Fruit fly (Drosophila melanogaster): Measurements from ENCODE around the gene Ube4A.

Gene Ube4A

DNA sequence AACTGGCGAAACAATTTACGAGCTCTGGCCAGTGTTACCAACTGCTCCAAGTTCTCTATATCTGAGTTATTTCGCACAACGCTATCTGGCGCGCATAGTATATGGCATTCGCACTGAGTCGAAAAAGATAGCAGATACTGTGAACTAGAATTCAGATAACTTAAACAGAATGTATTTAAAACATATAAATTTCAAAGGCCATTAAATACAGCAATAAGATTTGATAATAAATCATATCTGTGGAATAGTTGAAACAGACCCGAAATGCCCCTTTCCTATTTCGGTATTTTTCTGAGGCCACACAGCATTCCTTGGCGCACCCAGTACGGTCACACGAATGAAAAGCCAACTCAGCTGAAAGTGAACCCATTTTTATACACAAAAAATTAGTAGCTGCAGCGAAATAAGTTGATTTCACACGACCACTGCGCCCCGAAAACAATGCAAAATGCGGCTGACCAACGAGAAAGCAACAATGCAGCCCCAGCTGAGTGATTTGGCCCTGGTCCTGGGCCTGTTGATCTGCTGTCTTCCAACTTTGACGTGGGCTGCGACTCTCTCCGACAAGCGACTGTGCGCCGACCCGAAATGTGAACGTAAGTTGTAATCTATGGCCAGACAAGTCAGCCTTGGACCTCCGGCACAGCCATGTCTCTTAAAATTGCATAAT lies 9.1 kb upstream of the Ube4A start, which contains the start of the genes CG31635 and Tango1 (continued):
- no peak for TF ChIP-seq Trl (optimal IDR thresholded peaks at IDR 0.05)
- no peak for TF ChIP-seq Trl (GFP tag; optimal IDR thresholded peaks at IDR 0.05)
- TF ChIP-seq jumu (GFP tag; optimal IDR thresholded peaks at IDR 0.05), result peak; percentile 24
- TF ChIP-seq Lhr (GFP tag; optimal IDR thresholded peaks at IDR 0.05), result peak; percentile 73
- no peak for TF ChIP-seq CG10366 (GFP tag; IDR thresholded peaks at IDR 0.05)
- peak; percentile 31 for TF ChIP-seq CG33213 (GFP tag; optimal IDR thresholded peaks at IDR 0.05)
- peak; percentile 66 for TF ChIP-seq MBD-R2 (GFP tag; IDR thresholded peaks at IDR 0.05)
- TF ChIP-seq prd (optimal IDR thresholded peaks at IDR 0.05), result no peak
- TF ChIP-seq prd (GFP tag; IDR thresholded peaks at IDR 0.05), result peak; percentile 62; the same call in 1 of the 3 replicates
- TF ChIP-seq Fer1 (GFP tag; optimal IDR thresholded peaks at IDR 0.05), result peak; percentile 34
- TF ChIP-seq Opbp (GFP tag; IDR thresholded peaks at IDR 0.05; ENCODE audit: partially characterized antibody), result 0 out of 3 replicates have a peak, but pooled peaks have one; percentile 33
- 0 out of 3 replicates have a peak, but pooled peaks have one; percentile 37 for TF ChIP-seq CG11093 (GFP tag; IDR thresholded peaks at IDR 0.05)
- peak; percentile 92 for TF ChIP-seq CG17186 (GFP tag; optimal IDR thresholded peaks at IDR 0.05)
- peak; percentile 7 for TF ChIP-seq CG10209 (GFP tag; optimal IDR thresholded peaks at IDR 0.05)

DNA sequence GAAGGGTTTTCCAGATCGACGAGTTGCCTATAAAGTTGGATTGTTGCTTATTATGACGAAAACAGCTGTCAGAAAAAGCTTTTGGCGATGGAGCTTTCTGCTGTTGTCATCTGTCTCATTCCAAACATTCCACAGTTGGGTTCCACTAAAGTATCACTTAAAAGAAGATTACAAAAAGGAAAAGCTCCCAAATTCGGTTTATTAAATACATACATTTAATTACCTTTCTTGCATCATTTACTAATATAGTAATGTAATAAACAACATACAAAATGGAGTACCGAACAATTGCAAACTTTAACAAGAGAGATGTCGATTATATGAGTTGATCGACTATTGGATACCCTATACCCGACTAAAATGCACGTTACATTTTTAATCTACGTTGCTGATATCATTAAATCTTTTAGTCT lies 2.0 kb upstream of the Ube4A start, which contains the start of gene CG31633:
Gene CG31633 (minus strand): TSS at position 58 of the 413 bp plus-strand sequence.
- TF ChIP-seq CG6791 (GFP tag; IDR thresholded peaks at IDR 0.05; ENCODE audit: partially characterized antibody), result peak; percentile 72; the same call in 2 of the 3 replicates
- TF ChIP-seq CG12744 (GFP tag; optimal IDR thresholded peaks at IDR 0.05), result no peak
- TF ChIP-seq CG9727 (GFP tag; optimal IDR thresholded peaks at IDR 0.05), result no peak
- TF ChIP-seq Doc3 (GFP tag; IDR thresholded peaks at IDR 0.05; ENCODE audit: partially characterized antibody), result peak; percentile 60; the same call in 1 of the 3 replicates
- TF ChIP-seq Myb (GFP tag; optimal IDR thresholded peaks at IDR 0.05), result no peak
- TF ChIP-seq CG11247 (GFP tag; IDR thresholded peaks at IDR 0.05), result no peak
- peak; percentile 50 for TF ChIP-seq unc-4 (GFP tag; IDR thresholded peaks at IDR 0.05; ENCODE audit: partially characterized antibody)
- peak; percentile 53; the same call in 2 of the 3 replicates for TF ChIP-seq zen2 (GFP tag; IDR thresholded peaks at IDR 0.05; ENCODE audit: partially characterized antibody)
- TF ChIP-seq pzg (GFP tag; optimal IDR thresholded peaks at IDR 0.05), result peak; percentile 10
- TF ChIP-seq pfk (GFP tag; optimal IDR thresholded peaks at IDR 0.05), result peak; percentile 96
- TF ChIP-seq bbx (GFP tag; IDR thresholded peaks at IDR 0.05; ENCODE audit: partially characterized antibody), result peak; percentile 70
- TF ChIP-seq z (GFP tag; IDR thresholded peaks at IDR 0.05), result no peak
- no peak for TF ChIP-seq CG11398 (GFP tag; optimal IDR thresholded peaks at IDR 0.05)
- peak; percentile 89 for TF ChIP-seq sd (tag; optimal IDR thresholded peaks at IDR 0.05)
- peak; percentile 71 for TF ChIP-seq Dll (GFP tag; IDR thresholded peaks at IDR 0.05; ENCODE audit: partially characterized antibody)
- no peak for TF ChIP-seq GATAe (GFP tag; conservative IDR thresholded peaks at IDR 0.05)
- peak in 1 of 2 experiments; percentile 48 for TF ChIP-seq Pdp1 (GFP tag; optimal IDR thresholded peaks at IDR 0.05)
- TF ChIP-seq exex (tag; optimal IDR thresholded peaks at IDR 0.05), result peak; percentile 61
- TF ChIP-seq Fer3 (tag; optimal IDR thresholded peaks at IDR 0.05), result no peak
- peak; percentile 55 for TF ChIP-seq Med (GFP tag)
- TF ChIP-seq dati (GFP tag; IDR thresholded peaks at IDR 0.05), result no peak
- peak; percentile 56; the same call in 1 of the 2 replicates for TF ChIP-seq hbn (GFP tag; IDR thresholded peaks at IDR 0.05; ENCODE audit: partially characterized antibody)
- no peak for TF ChIP-seq CoRest (tag; optimal IDR thresholded peaks at IDR 0.05)
- no peak for TF ChIP-seq CG32767 (GFP tag; IDR thresholded peaks at IDR 0.05)
- peak; percentile 40; the same call in 1 of the 2 replicates for TF ChIP-seq inv (GFP tag; IDR thresholded peaks at IDR 0.05; ENCODE audit: partially characterized antibody)
- TF ChIP-seq CG8290 (GFP tag; optimal IDR thresholded peaks at IDR 0.05), result peak; percentile 42
- no peak for TF ChIP-seq CG8290 (tag; optimal IDR thresholded peaks at IDR 0.05)
- peak; percentile 80; the same call in 1 of the 4 replicates for TF ChIP-seq chinmo (GFP tag; IDR thresholded peaks at IDR 0.05; ENCODE audit: partially characterized antibody)
- no peak for TF ChIP-seq lab (GFP tag; optimal IDR thresholded peaks at IDR 0.05)
- TF ChIP-seq mld (GFP tag; IDR thresholded peaks at IDR 0.05; ENCODE audit: partially characterized antibody), result peak; percentile 77
- TF ChIP-seq vnd (GFP tag; IDR thresholded peaks at IDR 0.05; ENCODE audit: partially characterized antibody), result peak; percentile 77
- peak; percentile 95 for TF ChIP-seq tna (GFP tag; IDR thresholded peaks at IDR 0.05; ENCODE audit: partially characterized antibody)
- TF ChIP-seq ro (GFP tag; IDR thresholded peaks at IDR 0.05), result no peak
- TF ChIP-seq D19B (GFP tag; optimal IDR thresholded peaks at IDR 0.05), result peak; percentile 77
